Worm (Caenorhabditis elegans) whole organism, early embryonic: ENCODE results near the gene lin-15A.
A peak's percentile ranks its signal among the peaks of the same experiment; 100 is the strongest.

Experiments
- B0310.2 ChIP-seq: sonication (generic microtip); optimal IDR thresholded peaks from 2 replicates; lab custom pipeline; 2016; ENCODE audit warnings: mild to moderate bottlenecking, missing genetic modification characterization, missing compliant biosample characterization
- F13C5.2 ChIP-seq: sonication (generic microtip); optimal IDR thresholded peaks from 2 replicates; lab custom pipeline; 2017; ENCODE audit warnings: mild to moderate bottlenecking, missing genetic modification characterization, inconsistent platforms, missing compliant biosample characterization
- aly-1 ChIP-seq: sonication (generic microtip); optimal IDR thresholded peaks from 2 replicates; lab custom pipeline; 2016; ENCODE audit warnings: missing genetic modification characterization, missing compliant biosample characterization
- ama-1 ChIP-seq: fragments of 150-350 bp; optimal IDR thresholded peaks from 2 replicates; lab custom pipeline; 2014
- ceh-13 ChIP-seq: fragments of 200-800 bp; sonication (Bioruptor generic); optimal IDR thresholded peaks from 2 replicates; lab custom pipeline; 2018; ENCODE audit warnings: mild to moderate bottlenecking, missing genetic modification characterization, missing compliant biosample characterization
- ceh-36 ChIP-seq: sonication (generic microtip); optimal IDR thresholded peaks from 2 replicates; lab custom pipeline; 2016; ENCODE audit warnings: missing genetic modification characterization, inconsistent platforms, missing compliant biosample characterization
- ets-7 ChIP-seq: sonication (generic microtip); optimal IDR thresholded peaks from 2 replicates; lab custom pipeline; 2016; ENCODE audit warnings: missing genotype, missing genetic modification characterization, missing compliant biosample characterization
- flt-1 ChIP-seq: fragments of 200-800 bp; sonication (Bioruptor generic); IDR thresholded peaks from 2 replicates; pipeline ENCODE4 v1.3.6; 2022; ENCODE audit warnings: missing genetic modification characterization, missing compliant biosample characterization
- hmbx-1 ChIP-seq: sonication (generic microtip); optimal IDR thresholded peaks from 2 replicates; lab custom pipeline; 2016; ENCODE audit warnings: mild to moderate bottlenecking, missing genetic modification characterization, missing compliant biosample characterization
- hmg-4 ChIP-seq: fragments of 200-800 bp; sonication (Bioruptor generic); optimal IDR thresholded peaks from 2 replicates; lab custom pipeline; 2018; ENCODE audit warnings: mild to moderate bottlenecking, missing genetic modification characterization, missing compliant biosample characterization
- hnd-1 ChIP-seq: sonication (generic microtip); optimal IDR thresholded peaks from 2 replicates; lab custom pipeline; 2016; ENCODE audit warnings: missing genetic modification characterization, missing compliant biosample characterization
- pes-1 ChIP-seq: fragments of 200-800 bp; sonication (Bioruptor generic); IDR thresholded peaks from 2 replicates; pipeline ENCODE4 v1.3.6; 2022; ENCODE audit warnings: missing genetic modification reagents, missing genetic modification characterization, missing compliant biosample characterization
- scrt-1 ChIP-seq: fragments of 200-800 bp; sonication (Bioruptor generic); IDR thresholded peaks from 2 replicates; pipeline ENCODE4 v1.3.6; 2022; ENCODE audit warnings: missing genetic modification characterization, missing compliant biosample characterization
- sea-1 ChIP-seq: fragments of 200-800 bp; sonication (Bioruptor generic); conservative IDR thresholded peaks from 2 replicates; pipeline ENCODE4 v1.3.6; 2022; ENCODE audit warnings: missing genetic modification characterization, missing compliant biosample characterization
- tbx-11 ChIP-seq: fragments of 200-800 bp; sonication (Bioruptor generic); IDR thresholded peaks from 2 replicates; pipeline ENCODE4 v1.3.6; 2022; ENCODE audit warnings: missing genetic modification characterization, missing compliant biosample characterization
- tbx-37 ChIP-seq: fragments of 200-800 bp; sonication (Bioruptor generic); conservative IDR thresholded peaks from 2 replicates; pipeline ENCODE4 v1.3.6; 2022; ENCODE audit warnings: missing genetic modification reagents, missing genetic modification characterization, missing compliant biosample characterization
- tra-4 ChIP-seq: sonication (generic microtip); optimal IDR thresholded peaks from 2 replicates; lab custom pipeline; 2017; ENCODE audit warnings: missing genetic modification characterization, missing compliant biosample characterization

The lin-15A gene

ce11 chrX:15724994-15725393, 6.8 kb upstream of the lin-15A start:
- TF ChIP-seq tbx-37 (GFP tag; lab: Robert Waterston, UW) (no peak), hmg-4 (GFP tag; lab: Kevin White, UChicago) (no peak), ceh-13 (GFP tag; lab: Kevin White, UChicago) (no peak), ets-7 (no peak), hmbx-1 (tag; lab: Kevin White, UChicago) (no peak), ceh-36 (no peak), flt-1 (GFP tag; lab: Robert Waterston, UW) (no peak), F13C5.2 (tag; lab: Kevin White, UChicago) (no peak), ama-1 (lab: Kevin White, UChicago) (no peak), tbx-11 (no peak), tra-4 (no peak), pes-1 (GFP tag; lab: Robert Waterston, UW) (no peak), B0310.2 (tag; lab: Kevin White, UChicago) (no peak), sea-1 (GFP tag; lab: Robert Waterston, UW) (no peak), hnd-1 (no peak), aly-1 (tag; lab: Kevin White, UChicago) (no peak), scrt-1 (GFP tag; lab: Robert Waterston, UW) (no peak)

DNA sequence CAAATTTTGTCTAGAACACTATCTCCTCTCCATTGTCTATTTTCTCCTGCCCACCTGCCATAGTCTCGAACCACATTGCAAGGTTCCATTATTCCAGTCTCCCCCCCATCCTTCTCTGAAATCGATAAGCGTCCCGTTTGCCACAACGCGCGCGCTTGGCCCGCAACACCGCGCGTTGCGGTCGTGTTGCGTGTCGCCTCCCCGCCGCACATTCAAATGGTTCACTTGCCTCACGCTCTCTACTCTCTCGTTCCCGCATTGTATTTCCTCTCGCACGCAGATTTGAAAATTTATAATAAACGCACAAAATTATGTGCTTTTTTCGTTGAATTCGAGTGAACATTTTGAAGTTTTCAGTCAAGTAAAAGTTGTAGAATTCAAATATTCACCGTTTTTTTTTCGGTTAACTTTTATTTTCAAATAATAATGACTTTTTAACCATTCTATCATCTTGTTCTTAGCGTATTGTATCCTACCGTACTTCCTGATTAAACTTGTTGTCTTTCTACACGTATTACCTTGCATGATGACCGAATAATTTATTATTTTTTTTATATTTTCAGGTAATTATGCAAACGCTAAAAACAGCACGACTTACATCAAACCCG, 6.1 kb upstream of the lin-15A start, which contains the start of gene lin-15B:
TSS of gene lin-15B (plus strand) at position 558 of the 608 bp plus-strand sequence.
- TF ChIP-seq hmg-4 (GFP tag; lab: Kevin White, UChicago) (peak; percentile 56), tbx-37 (GFP tag; lab: Robert Waterston, UW) (no peak), tbx-11 (no peak)

DNA sequence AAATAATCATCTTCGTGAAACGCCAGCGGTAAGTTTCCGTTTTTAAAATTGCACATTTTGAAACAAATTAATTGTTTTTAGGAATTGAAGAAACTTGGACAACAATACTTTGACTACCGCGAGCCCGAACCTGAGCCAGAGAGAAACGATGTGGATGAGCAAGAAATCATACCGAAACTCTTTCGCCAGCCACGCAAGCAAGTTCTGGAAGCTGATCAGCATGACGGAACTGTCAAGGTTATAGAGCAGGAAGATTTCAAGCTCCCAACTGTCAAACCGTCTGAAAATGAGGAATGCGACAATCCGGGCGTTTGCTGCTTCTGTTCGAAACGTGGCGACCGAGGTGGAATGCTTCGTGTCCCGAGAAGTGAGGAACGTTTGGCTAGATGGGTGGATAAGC, 1.4 kb upstream of the lin-15A start:
- TF ChIP-seq ama-1 (lab: Kevin White, UChicago) (no peak), sea-1 (GFP tag; lab: Robert Waterston, UW) (no peak), ets-7 (no peak), flt-1 (GFP tag; lab: Robert Waterston, UW) (no peak), tbx-37 (GFP tag; lab: Robert Waterston, UW) (no peak), hmg-4 (GFP tag; lab: Kevin White, UChicago) (no peak), hnd-1 (no peak), F13C5.2 (tag; lab: Kevin White, UChicago) (no peak)

DNA sequence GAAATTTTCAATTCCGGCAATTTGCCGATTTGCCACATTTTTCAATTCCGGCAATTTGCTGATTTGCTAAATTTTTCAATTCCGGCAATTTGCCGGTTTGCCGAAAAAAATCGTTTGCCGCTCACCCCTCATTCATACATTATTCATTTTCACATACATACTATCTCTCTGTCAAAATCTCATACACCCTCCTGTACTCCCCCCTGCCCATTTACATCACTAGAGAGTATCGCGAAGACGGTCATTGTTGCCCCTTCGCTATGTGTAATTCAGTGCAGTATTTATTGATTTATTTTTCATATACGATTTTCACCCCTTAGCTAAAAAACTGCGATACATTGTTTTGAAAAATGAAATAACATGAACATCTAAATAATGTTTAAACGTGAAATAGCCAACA, 4.7 kb downstream of the lin-15A start:
- TF ChIP-seq hnd-1 = no peak
- TF ChIP-seq F13C5.2 (tag; lab: Kevin White, UChicago) = peak; percentile 66
- no peak for TF ChIP-seq scrt-1 (GFP tag; lab: Robert Waterston, UW)

- 0 out of 2 replicates have a peak, but pooled peaks have one; percentile 25 for TF ChIP-seq sea-1 (GFP tag; lab: Robert Waterston, UW)
Observed at ce11 chrX:15738432-15739003, 6.8 kb downstream of the lin-15A start.

ce11 chrX:15740526-15740925, 8.8 kb downstream of the lin-15A start, which contains the start of gene srg-64:
srg-64 (minus strand) TSS chrX:15740626.
- TF ChIP-seq tra-4 = no peak
- no peak for TF ChIP-seq scrt-1 (GFP tag; lab: Robert Waterston, UW)
- no peak for TF ChIP-seq pes-1 (GFP tag; lab: Robert Waterston, UW)
- TF ChIP-seq hmbx-1 (tag; lab: Kevin White, UChicago) = no peak
- no peak for TF ChIP-seq ets-7
- no peak for TF ChIP-seq sea-1 (GFP tag; lab: Robert Waterston, UW)
- TF ChIP-seq tbx-11 = no peak
- TF ChIP-seq flt-1 (GFP tag; lab: Robert Waterston, UW) = no peak

DNA sequence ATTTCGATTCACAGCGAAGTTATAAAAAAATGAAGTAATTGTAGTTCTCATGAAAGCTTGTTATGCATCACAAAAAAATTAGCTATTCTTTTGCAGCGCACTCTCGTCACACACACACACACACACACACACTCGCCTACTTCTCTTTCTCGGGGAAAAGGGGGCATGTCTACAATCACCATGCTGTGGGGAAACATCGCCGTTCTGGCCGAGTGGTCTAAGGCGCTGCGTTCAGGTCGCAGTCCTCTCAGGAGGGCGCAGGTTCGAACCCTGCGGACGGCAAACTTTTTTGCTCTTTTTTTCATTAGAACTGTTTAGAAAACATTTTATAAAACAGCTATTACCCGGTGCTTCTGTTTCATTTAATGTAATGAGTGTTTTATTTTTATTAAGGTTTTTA, 10.1 kb downstream of the lin-15A start:
- TF ChIP-seq scrt-1 (GFP tag; lab: Robert Waterston, UW) (peak; percentile 96), tbx-37 (GFP tag; lab: Robert Waterston, UW) (peak; percentile 91), sea-1 (GFP tag; lab: Robert Waterston, UW) (peak; percentile 96), ceh-36 (peak; percentile 87), hnd-1 (peak; percentile 78), F13C5.2 (tag; lab: Kevin White, UChicago) (peak; percentile 93), flt-1 (GFP tag; lab: Robert Waterston, UW) (peak; percentile 92), B0310.2 (tag; lab: Kevin White, UChicago) (peak; percentile 87), ama-1 (lab: Kevin White, UChicago) (no peak), hmbx-1 (tag; lab: Kevin White, UChicago) (peak; percentile 59), pes-1 (GFP tag; lab: Robert Waterston, UW) (peak; percentile 96), ets-7 (peak; percentile 63), aly-1 (tag; lab: Kevin White, UChicago) (peak; percentile 89), tbx-11 (peak; percentile 95), tra-4 (no peak), ceh-13 (GFP tag; lab: Kevin White, UChicago) (peak; percentile 81), hmg-4 (GFP tag; lab: Kevin White, UChicago) (peak; percentile 95)

- TF ChIP-seq B0310.2 (tag; lab: Kevin White, UChicago) = no peak
Observed at ce11 chrX:15742310-15742709, 10.5 kb downstream of the lin-15A start, which contains the start of gene nhr-255. nhr-255 (plus strand) TSS chrX:15742610.
